Worm (Caenorhabditis elegans) whole organism, midembryonic: ENCODE data around the gene hmt-1.

Experiments
- T22C8.4 ChIP-seq: fragments of 200-800 bp; sonication (Bioruptor generic); IDR thresholded peaks from 2 replicates; pipeline ENCODE4 v1.3.6; 2022; ENCODE audit warnings: missing genetic modification characterization, missing compliant biosample characterization
- cog-1 ChIP-seq: sonication (generic microtip); optimal IDR thresholded peaks from 2 replicates; lab custom pipeline; 2016; ENCODE audit warnings: missing genetic modification characterization, missing compliant biosample characterization
- flt-1 ChIP-seq: fragments of 200-800 bp; sonication (Bioruptor generic); IDR thresholded peaks from 2 replicates; pipeline ENCODE4 v1.3.6; 2022; ENCODE audit warnings: missing genetic modification characterization, missing compliant biosample characterization
- med-1 ChIP-seq: sonication (generic microtip); optimal IDR thresholded peaks from 2 replicates; lab custom pipeline; 2017; ENCODE audit warnings: missing genetic modification characterization, mild to moderate bottlenecking, missing compliant biosample characterization, antibody characterized with exemption, missing genetic modification reagents; ENCODE audit not compliant: insufficient read depth
- ztf-23 ChIP-seq: fragments of 200-800 bp; sonication (Bioruptor generic); IDR thresholded peaks from 2 replicates; pipeline ENCODE4 v1.3.6; 2022; ENCODE audit warnings: missing genetic modification reagents, missing genetic modification characterization, missing compliant biosample characterization
- ztf-29 ChIP-seq: fragments of 200-800 bp; sonication (Bioruptor generic); IDR thresholded peaks from 2 replicates; pipeline ENCODE4 v1.3.6; 2022; ENCODE audit warnings: missing genetic modification reagents, missing genetic modification characterization, missing compliant biosample characterization

DNA sequence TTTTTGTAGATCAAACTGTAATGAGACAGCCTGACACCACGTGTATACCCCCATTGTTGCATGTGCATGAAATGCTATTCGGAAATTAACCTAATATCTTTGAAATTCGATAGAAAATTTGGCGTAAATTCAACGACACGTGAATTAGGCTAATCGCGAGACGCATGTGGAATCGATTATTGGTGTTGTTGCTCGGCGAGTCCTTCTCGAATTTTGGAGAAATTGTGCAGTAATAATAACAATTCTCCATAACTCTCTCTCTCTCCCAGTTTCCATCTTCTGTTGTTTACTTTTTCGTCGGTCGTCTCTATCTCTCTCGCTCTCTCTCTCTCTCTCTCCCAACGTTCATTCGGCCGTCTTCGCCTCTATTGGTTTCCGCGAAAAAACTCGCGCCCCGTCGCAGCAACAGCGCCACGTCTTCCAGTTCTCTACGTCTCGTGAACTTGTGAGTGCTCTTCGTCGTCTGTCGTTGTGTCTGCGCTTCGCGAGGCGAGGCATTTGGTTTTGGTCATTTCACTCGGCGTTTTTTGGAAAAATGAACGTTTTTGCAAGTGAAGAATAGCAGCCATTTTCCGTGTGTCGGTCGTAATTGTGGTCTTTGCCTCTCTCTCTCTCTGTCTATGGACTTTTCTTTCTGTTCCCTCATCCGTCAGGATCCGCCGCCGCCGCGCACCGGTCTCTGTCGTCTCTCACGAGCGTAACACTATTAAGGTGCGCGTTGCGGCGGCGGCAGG lies 45.1 kb downstream of the hmt-1 start:
- no peak for TF ChIP-seq cog-1 (tag; lab: Kevin White, UChicago)
- TF ChIP-seq T22C8.4 (GFP tag; lab: Robert Waterston, UW) = no peak
- TF ChIP-seq ztf-23 = no peak
- no peak for TF ChIP-seq med-1 (GFP tag; lab: Kevin White, UChicago)
- TF ChIP-seq flt-1 (GFP tag; lab: Robert Waterston, UW) = no peak
- no peak for TF ChIP-seq ztf-29 (GFP tag; lab: Robert Waterston, UW)
